Fruit fly (Drosophila melanogaster) whole organism, embryonic: ENCODE results near the gene kud.

Experiments
- CG10267 ChIP-seq: fragments of 200-800 bp; sonication (Bioruptor generic); optimal IDR thresholded peaks from 2 replicates; lab custom pipeline; 2018; ENCODE audit warnings: missing biosample characterization, mild to moderate bottlenecking, missing genetic modification characterization, moderate library complexity
- CG10543 ChIP-seq: fragments of 200-800 bp; sonication (Bioruptor generic); optimal IDR thresholded peaks from 3 replicates; lab custom pipeline; 2017; ENCODE audit warnings: missing biosample characterization, mild to moderate bottlenecking, missing genetic modification characterization, moderate library complexity
- CG12104 ChIP-seq: fragments of 200-800 bp; sonication (Bioruptor generic); optimal IDR thresholded peaks from 3 replicates; lab custom pipeline; 2016; ENCODE audit warnings: missing biosample characterization, missing genetic modification characterization
- CG13287 ChIP-seq: fragments of 200-800 bp; sonication (Bioruptor generic); IDR thresholded peaks from 2 replicates; pipeline ENCODE4 v1.3.6; 2022; ENCODE audit warnings: missing biosample characterization, missing genetic modification characterization; ENCODE audit not compliant: partially characterized antibody
- CG13894 ChIP-seq: fragments of 200-800 bp; sonication (Bioruptor generic); optimal IDR thresholded peaks from 3 replicates; lab custom pipeline; 2018; ENCODE audit warnings: missing biosample characterization, mild to moderate bottlenecking, missing genetic modification characterization, moderate library complexity
- CG14014 ChIP-seq: fragments of 200-800 bp; sonication (Bioruptor generic); IDR thresholded peaks from 2 replicates; pipeline ENCODE4 v1.3.6; 2022; ENCODE audit warnings: missing biosample characterization, missing genetic modification characterization
- CG14710 ChIP-seq: fragments of 200-800 bp; sonication (Bioruptor generic); optimal IDR thresholded peaks from 3 replicates; lab custom pipeline; 2019; ENCODE audit warnings: missing biosample characterization, mild to moderate bottlenecking, missing genetic modification characterization, moderate library complexity
- CG16813 ChIP-seq: fragments of 200-800 bp; sonication (Bioruptor generic); IDR thresholded peaks from 3 replicates; pipeline ENCODE4 v1.3.6; 2022; ENCODE audit warnings: missing biosample characterization, missing genetic modification characterization; ENCODE audit not compliant: partially characterized antibody
- CG17186 ChIP-seq: fragments of 200-800 bp; sonication (Bioruptor generic); optimal IDR thresholded peaks from 3 replicates; lab custom pipeline; 2017; ENCODE audit warnings: missing biosample characterization, missing genetic modification reagents, missing genetic modification characterization
- CG17802 ChIP-seq: fragments of 200-800 bp; sonication (Bioruptor generic); optimal IDR thresholded peaks from 2 replicates; lab custom pipeline; 2018; ENCODE audit warnings: missing biosample characterization, mild to moderate bottlenecking, missing genetic modification characterization, moderate library complexity
- CG18619 ChIP-seq: fragments of 200-800 bp; sonication (Bioruptor generic); optimal IDR thresholded peaks from 3 replicates; lab custom pipeline; 2017; ENCODE audit warnings: missing biosample characterization, mild to moderate bottlenecking, missing genetic modification characterization
- CG18764 ChIP-seq: fragments of 200-800 bp; sonication (Bioruptor generic); optimal IDR thresholded peaks from 3 replicates; lab custom pipeline; 2016; ENCODE audit warnings: missing biosample characterization, missing genetic modification characterization
- CG32767 ChIP-seq: fragments of 200-800 bp; sonication (Bioruptor generic); IDR thresholded peaks from 2 replicates; pipeline ENCODE4 v1.3.6; 2022; ENCODE audit warnings: missing biosample characterization, missing genetic modification characterization
- CG34224 ChIP-seq: fragments of 200-800 bp; sonication (Bioruptor generic); IDR thresholded peaks from 3 replicates; pipeline ENCODE4 v1.3.6; 2022; ENCODE audit warnings: missing biosample characterization, missing genetic modification characterization; ENCODE audit not compliant: partially characterized antibody
- CG3838 ChIP-seq: fragments of 200-800 bp; sonication (Bioruptor generic); optimal IDR thresholded peaks from 3 replicates; lab custom pipeline; 2016; ENCODE audit warnings: missing biosample characterization, missing genetic modification characterization
- CG3995 ChIP-seq: fragments of 200-800 bp; sonication (Bioruptor generic); optimal IDR thresholded peaks from 3 replicates; lab custom pipeline; 2016; ENCODE audit warnings: missing biosample characterization, missing genetic modification characterization
- CG4328 ChIP-seq: fragments of 200-800 bp; sonication (Bioruptor generic); optimal IDR thresholded peaks from 3 replicates; lab custom pipeline; 2017; ENCODE audit warnings: missing biosample characterization, missing genetic modification reagents, missing genetic modification characterization
- CG4707 ChIP-seq: fragments of 200-800 bp; sonication (Bioruptor generic); optimal IDR thresholded peaks from 2 replicates; lab custom pipeline; 2018; ENCODE audit warnings: missing biosample characterization, mild to moderate bottlenecking, missing genetic modification characterization, moderate library complexity
- CG6272 ChIP-seq: fragments of 200-800 bp; sonication (Bioruptor generic); IDR thresholded peaks from 2 replicates; pipeline ENCODE4 v1.3.6; 2022; ENCODE audit warnings: missing biosample characterization, missing genetic modification characterization
- CG6689 ChIP-seq: fragments of 200-800 bp; sonication (Bioruptor generic); IDR thresholded peaks from 2 replicates; pipeline ENCODE4 v1.3.6; 2022; ENCODE audit warnings: missing biosample characterization, missing genetic modification characterization
- CG7357 ChIP-seq: fragments of 200-800 bp; sonication (Bioruptor generic); IDR thresholded peaks from 3 replicates; pipeline ENCODE4 v1.3.6; 2022; ENCODE audit warnings: missing biosample characterization, missing genetic modification characterization
- CG7556 ChIP-seq: fragments of 200-800 bp; sonication (Bioruptor generic); optimal IDR thresholded peaks from 2 replicates; lab custom pipeline; 2017; ENCODE audit warnings: missing biosample characterization, mild to moderate bottlenecking, missing genetic modification characterization
- CG7963 ChIP-seq: fragments of 200-800 bp; sonication (Bioruptor generic); IDR thresholded peaks from 3 replicates; pipeline ENCODE4 v1.3.6; 2022; ENCODE audit warnings: missing biosample characterization, missing genetic modification characterization; ENCODE audit not compliant: partially characterized antibody
- CG9437 ChIP-seq: fragments of 200-800 bp; sonication (Bioruptor generic); optimal IDR thresholded peaks from 2 replicates; lab custom pipeline; 2018; ENCODE audit warnings: missing biosample characterization, mild to moderate bottlenecking, missing genetic modification characterization
- Elba2 ChIP-seq: fragments of 200-800 bp; sonication (Bioruptor generic); optimal IDR thresholded peaks from 3 replicates; lab custom pipeline; 2016; ENCODE audit warnings: missing biosample characterization, missing genetic modification characterization
- Hmx ChIP-seq: fragments of 200-800 bp; sonication (Bioruptor generic); optimal IDR thresholded peaks from 2 replicates; lab custom pipeline; 2016; ENCODE audit warnings: missing biosample characterization, missing genetic modification characterization
- Hr3 ChIP-seq: fragments of 200-800 bp; sonication (Bioruptor generic); optimal IDR thresholded peaks from 3 replicates; lab custom pipeline; 2016; ENCODE audit warnings: missing biosample characterization, missing genetic modification characterization
- Jarid2 ChIP-seq: fragments of 200-800 bp; sonication (Bioruptor generic); optimal IDR thresholded peaks from 3 replicates; lab custom pipeline; 2017; ENCODE audit warnings: mild to moderate bottlenecking, missing biosample characterization, missing genetic modification reagents, missing genetic modification characterization
- Max ChIP-seq: fragments of 200-800 bp; sonication (Bioruptor generic); optimal IDR thresholded peaks from 2 replicates; lab custom pipeline; 2016; ENCODE audit warnings: missing biosample characterization, mild to moderate bottlenecking, missing genetic modification characterization
- Meics ChIP-seq: fragments of 200-800 bp; sonication (Bioruptor generic); optimal IDR thresholded peaks from 2 replicates; lab custom pipeline; 2017; ENCODE audit warnings: missing biosample characterization, mild to moderate bottlenecking, missing genetic modification characterization
- NC2β ChIP-seq: fragments of 200-800 bp; sonication (Bioruptor generic); optimal IDR thresholded peaks from 2 replicates; lab custom pipeline; 2016; ENCODE audit warnings: missing biosample characterization, missing genetic modification characterization
- Trl ChIP-seq, 3 experiments: fragments of >200 bp in 2 of 3; fragments of 200-800 bp in 1 of 3; sonication (Bioruptor generic) in 1 of 3; optimal IDR thresholded peaks; 2 replicates in 1 of 3; 3 replicates in 2 of 3; lab custom pipeline; 2016 to 2017; ENCODE audit warnings: missing biosample characterization in 1 of 3, missing genetic modification characterization in 1 of 3
- chif ChIP-seq, 2 experiments: fragments of 200-800 bp; sonication (Bioruptor generic); optimal IDR thresholded peaks; 3 replicates each; lab custom pipeline; 2016; ENCODE audit warnings: missing biosample characterization in 2 of 2, missing genetic modification characterization in 2 of 2
- chn ChIP-seq: fragments of 200-800 bp; sonication (Bioruptor generic); optimal IDR thresholded peaks from 2 replicates; lab custom pipeline; 2016; ENCODE audit warnings: missing biosample characterization, missing genetic modification characterization
- crol ChIP-seq: fragments of 200-800 bp; sonication (Bioruptor generic); IDR thresholded peaks from 2 replicates; pipeline ENCODE4 v1.3.6; 2022; ENCODE audit warnings: missing biosample characterization, missing genetic modification characterization
- dimm ChIP-seq: fragments of 200-800 bp; sonication (Bioruptor generic); IDR thresholded peaks from 2 replicates; pipeline ENCODE4 v1.3.6; 2022; ENCODE audit warnings: missing biosample characterization, missing genetic modification characterization
- dmrt11E ChIP-seq: fragments of 200-800 bp; sonication (Bioruptor generic); optimal IDR thresholded peaks from 3 replicates; lab custom pipeline; 2018; ENCODE audit warnings: missing biosample characterization, mild to moderate bottlenecking, missing genetic modification characterization, moderate library complexity
- dysf ChIP-seq: fragments of 200-800 bp; sonication (Bioruptor generic); IDR thresholded peaks from 3 replicates; pipeline ENCODE4 v1.3.6; 2022; ENCODE audit warnings: missing biosample characterization, missing genetic modification characterization
- ewg ChIP-seq: fragments of 200-800 bp; sonication (Bioruptor generic); optimal IDR thresholded peaks from 3 replicates; lab custom pipeline; 2017; ENCODE audit warnings: mild to moderate bottlenecking, missing biosample characterization, missing genetic modification reagents, missing genetic modification characterization
- ham ChIP-seq: fragments of 200-800 bp; sonication (Bioruptor generic); IDR thresholded peaks from 2 replicates; pipeline ENCODE4 v1.3.6; 2022; ENCODE audit warnings: missing biosample characterization, missing genetic modification characterization
- ind ChIP-seq: fragments of 200-800 bp; sonication (Bioruptor generic); optimal IDR thresholded peaks from 3 replicates; lab custom pipeline; 2016; ENCODE audit warnings: missing biosample characterization, missing genetic modification characterization
- jing ChIP-seq: fragments of 200-800 bp; sonication (Bioruptor generic); optimal IDR thresholded peaks from 2 replicates; lab custom pipeline; 2018; ENCODE audit warnings: missing biosample characterization, mild to moderate bottlenecking, missing genetic modification characterization
- kah ChIP-seq: fragments of 200-800 bp; sonication (Bioruptor generic); optimal IDR thresholded peaks from 2 replicates; lab custom pipeline; 2018; ENCODE audit warnings: missing biosample characterization, mild to moderate bottlenecking, missing genetic modification characterization
- lilli ChIP-seq: fragments of 200-800 bp; sonication (Bioruptor generic); optimal IDR thresholded peaks from 3 replicates; lab custom pipeline; 2016; ENCODE audit warnings: missing biosample characterization, missing genetic modification characterization
- nom ChIP-seq: fragments of 200-800 bp; sonication (Bioruptor generic); optimal IDR thresholded peaks from 2 replicates; lab custom pipeline; 2017; ENCODE audit warnings: missing biosample characterization, missing genetic modification characterization, mild to moderate bottlenecking, moderate library complexity, missing genetic modification reagents
- pros ChIP-seq: fragments of 200-800 bp; sonication (Bioruptor generic); optimal IDR thresholded peaks from 3 replicates; lab custom pipeline; 2019; ENCODE audit warnings: missing biosample characterization, mild to moderate bottlenecking, missing genetic modification characterization, moderate library complexity
- sqz ChIP-seq: fragments of 200-800 bp; sonication (Bioruptor generic); optimal IDR thresholded peaks from 3 replicates; lab custom pipeline; 2018; ENCODE audit warnings: missing biosample characterization, mild to moderate bottlenecking, missing genetic modification characterization
- tup ChIP-seq: fragments of 200-800 bp; sonication (Bioruptor generic); optimal IDR thresholded peaks from 2 replicates; lab custom pipeline; 2016; ENCODE audit warnings: missing biosample characterization, mild to moderate bottlenecking, missing genetic modification characterization, moderate library complexity

Gene kud

dm6 chr3L:16844920-16845573 lies at the start of gene kud, which contains the start of gene Zcchc7 (continued):
- TF ChIP-seq jing, result no peak
- TF ChIP-seq Hmx (GFP tag; lab: Kevin White, UChicago), result no peak
- TF ChIP-seq ham (GFP tag; lab: Robert Waterston, UW), result no peak
- no peak for TF ChIP-seq CG32767 (GFP tag; lab: Robert Waterston, UW)
- peak; percentile 12 for TF ChIP-seq NC2β (GFP tag; lab: Kevin White, UChicago)
- no peak for TF ChIP-seq CG13894 (tag; lab: Kevin White, UChicago)
- peak; percentile 57 for TF ChIP-seq Max (GFP tag; lab: Kevin White, UChicago)
- TF ChIP-seq CG4328 (GFP tag; lab: Kevin White, UChicago), result peak; percentile 73
- no peak for TF ChIP-seq pros (GFP tag; lab: Kevin White, UChicago)
- peak; percentile 50; the same call in 1 of the 2 replicates for TF ChIP-seq CG6689 (GFP tag; lab: Robert Waterston, UW)
- peak; percentile 55 for TF ChIP-seq CG12104
- TF ChIP-seq CG3838, result no peak
- TF ChIP-seq nom, result peak; percentile 22
- peak; percentile 57 for TF ChIP-seq CG9437 (GFP tag; lab: Kevin White, UChicago)
- peak; percentile 64 for TF ChIP-seq ewg (GFP tag; lab: Kevin White, UChicago)
- peak; percentile 48 for TF ChIP-seq ind (GFP tag; lab: Kevin White, UChicago)
- TF ChIP-seq CG14710 (tag; lab: Kevin White, UChicago), result peak; percentile 78
- peak; percentile 55 to 64 for TF ChIP-seq Trl (optimal IDR thresholded peaks at IDR 0.05; lab: Kevin White, UChicago)
- TF ChIP-seq Trl (GFP tag; optimal IDR thresholded peaks at IDR 0.05; lab: Kevin White, UChicago), result no peak
- TF ChIP-seq Hr3 (GFP tag; lab: Kevin White, UChicago), result peak; percentile 54
- no peak for TF ChIP-seq crol (GFP tag; lab: Robert Waterston, UW)
- no peak for TF ChIP-seq kah (GFP tag; lab: Kevin White, UChicago)
- no peak for TF ChIP-seq CG4707 (GFP tag; lab: Kevin White, UChicago)
- no peak for TF ChIP-seq CG7357 (GFP tag; lab: Robert Waterston, UW)
- TF ChIP-seq dmrt11E (tag; lab: Kevin White, UChicago), result peak; percentile 57
- TF ChIP-seq CG14014 (GFP tag; lab: Robert Waterston, UW), result no peak
- peak; percentile 84 for TF ChIP-seq CG17802 (tag; lab: Kevin White, UChicago)
- TF ChIP-seq CG34224 (GFP tag; lab: Robert Waterston, UW), result peak; percentile 32; the same call in 2 of the 3 replicates
- TF ChIP-seq dimm, result no peak
- peak; percentile 71 for TF ChIP-seq Meics (GFP tag; lab: Kevin White, UChicago)
- TF ChIP-seq CG18619, result peak; percentile 49
- TF ChIP-seq CG7556 (GFP tag; lab: Kevin White, UChicago), result peak; percentile 71
- peak; percentile 52 for TF ChIP-seq chn (GFP tag; lab: Kevin White, UChicago)
- peak; percentile 39; the same call in 1 of the 2 replicates for TF ChIP-seq CG13287
- TF ChIP-seq CG3995 (GFP tag; lab: Kevin White, UChicago), result peak; percentile 37
- TF ChIP-seq Jarid2 (GFP tag; lab: Kevin White, UChicago), result no peak
- TF ChIP-seq CG16813 (GFP tag; lab: Robert Waterston, UW), result peak; percentile 51; the same call in 2 of the 3 replicates
- TF ChIP-seq CG10267 (tag; lab: Kevin White, UChicago), result peak; percentile 69
- no peak for TF ChIP-seq Elba2 (GFP tag; lab: Kevin White, UChicago)
- peak in 1 of 2 experiments; percentile 59 for TF ChIP-seq chif (GFP tag; optimal IDR thresholded peaks at IDR 0.05; lab: Kevin White, UChicago)
- 0 out of 3 replicates have a peak, but pooled peaks have one; percentile 6 for TF ChIP-seq CG7963 (GFP tag; lab: Robert Waterston, UW)
- TF ChIP-seq CG6272, result peak; percentile 20; the same call in 1 of the 2 replicates
- peak; percentile 63; the same call in 2 of the 3 replicates for TF ChIP-seq dysf
- peak; percentile 80 for TF ChIP-seq lilli
- TF ChIP-seq CG17186 (GFP tag; lab: Kevin White, UChicago), result peak; percentile 40
- TF ChIP-seq sqz, result no peak
- peak; percentile 86 for TF ChIP-seq CG10543
- TF ChIP-seq CG18764 (GFP tag; lab: Kevin White, UChicago), result no peak
- no peak for TF ChIP-seq tup (GFP tag; lab: Kevin White, UChicago)
